Fruit fly (Drosophila melanogaster) whole organism, embryonic: ENCODE measurements around the gene Wdr59.

Experiments
- BEAF-32 ChIP-seq: fragments of 200-800 bp; sonication (Bioruptor generic); optimal IDR thresholded peaks from 3 replicates; lab custom pipeline; 2017; ENCODE audit warnings: missing biosample characterization, missing genetic modification characterization, mild to moderate bottlenecking, moderate library complexity, missing genetic modification reagents
- CG10267 ChIP-seq: fragments of 200-800 bp; sonication (Bioruptor generic); optimal IDR thresholded peaks from 2 replicates; lab custom pipeline; 2018; ENCODE audit warnings: missing biosample characterization, mild to moderate bottlenecking, missing genetic modification characterization, moderate library complexity
- CG13424 ChIP-seq: fragments of 200-800 bp; sonication (Bioruptor generic); optimal IDR thresholded peaks from 2 replicates; lab custom pipeline; 2019; ENCODE audit warnings: missing biosample characterization, mild to moderate bottlenecking, missing genetic modification characterization, moderate library complexity
- CG14014 ChIP-seq: fragments of 200-800 bp; sonication (Bioruptor generic); IDR thresholded peaks from 2 replicates; pipeline ENCODE4 v1.3.6; 2022; ENCODE audit warnings: missing biosample characterization, missing genetic modification characterization
- CG15514 ChIP-seq: fragments of 200-800 bp; sonication (Bioruptor generic); optimal IDR thresholded peaks from 3 replicates; lab custom pipeline; 2017; ENCODE audit warnings: missing biosample characterization, missing genetic modification characterization, mild to moderate bottlenecking, moderate library complexity, missing genetic modification reagents
- CG16813 ChIP-seq: fragments of 200-800 bp; sonication (Bioruptor generic); IDR thresholded peaks from 3 replicates; pipeline ENCODE4 v1.3.6; 2022; ENCODE audit warnings: missing biosample characterization, missing genetic modification characterization; ENCODE audit not compliant: partially characterized antibody
- CG17186 ChIP-seq: fragments of 200-800 bp; sonication (Bioruptor generic); optimal IDR thresholded peaks from 3 replicates; lab custom pipeline; 2017; ENCODE audit warnings: missing biosample characterization, missing genetic modification reagents, missing genetic modification characterization
- CG17829 ChIP-seq: fragments of 200-800 bp; optimal IDR thresholded peaks from 2 replicates; lab custom pipeline; 2019; ENCODE audit warnings: missing biosample characterization, mild to moderate bottlenecking, missing genetic modification characterization, moderate library complexity
- CG18764 ChIP-seq: fragments of 200-800 bp; sonication (Bioruptor generic); optimal IDR thresholded peaks from 3 replicates; lab custom pipeline; 2016; ENCODE audit warnings: missing biosample characterization, missing genetic modification characterization
- CG2116 ChIP-seq: fragments of 200-800 bp; sonication (Bioruptor generic); optimal IDR thresholded peaks from 3 replicates; lab custom pipeline; 2018; ENCODE audit warnings: missing biosample characterization, mild to moderate bottlenecking, missing genetic modification characterization
- CG2678 ChIP-seq: fragments of 200-800 bp; sonication (Bioruptor generic); optimal IDR thresholded peaks from 3 replicates; lab custom pipeline; 2019; ENCODE audit warnings: missing biosample characterization, mild to moderate bottlenecking, missing genetic modification characterization, moderate library complexity
- CG34224 ChIP-seq: fragments of 200-800 bp; sonication (Bioruptor generic); IDR thresholded peaks from 3 replicates; pipeline ENCODE4 v1.3.6; 2022; ENCODE audit warnings: missing biosample characterization, missing genetic modification characterization; ENCODE audit not compliant: partially characterized antibody
- CG4617 ChIP-seq: fragments of 200-800 bp; sonication (Bioruptor generic); optimal IDR thresholded peaks from 3 replicates; lab custom pipeline; 2016; ENCODE audit warnings: missing biosample characterization, missing genetic modification characterization, borderline replicate concordance
- CG6689 ChIP-seq: fragments of 200-800 bp; sonication (Bioruptor generic); IDR thresholded peaks from 2 replicates; pipeline ENCODE4 v1.3.6; 2022; ENCODE audit warnings: missing biosample characterization, missing genetic modification characterization
- CHES-1-like ChIP-seq: fragments of 200-800 bp; sonication (Bioruptor generic); optimal IDR thresholded peaks from 2 replicates; lab custom pipeline; 2016; ENCODE audit warnings: missing biosample characterization, missing genetic modification characterization
- Chrac-16 ChIP-seq: fragments of 200-800 bp; sonication (Bioruptor generic); optimal IDR thresholded peaks from 3 replicates; lab custom pipeline; 2016; ENCODE audit warnings: missing biosample characterization, missing genetic modification characterization
- Dbx ChIP-seq: fragments of 200-800 bp; sonication (Bioruptor generic); IDR thresholded peaks from 3 replicates; pipeline ENCODE4 v1.3.6; 2022; ENCODE audit warnings: missing biosample characterization, missing genetic modification characterization
- Deaf1 ChIP-seq: fragments of 200-800 bp; optimal IDR thresholded peaks from 3 replicates; lab custom pipeline; 2019; ENCODE audit warnings: missing biosample characterization, mild to moderate bottlenecking, missing genetic modification characterization, moderate library complexity
- Dll ChIP-seq: fragments of 200-800 bp; sonication (Bioruptor generic); IDR thresholded peaks from 4 replicates; pipeline ENCODE4 v1.3.6; 2022; ENCODE audit warnings: missing biosample characterization, missing genetic modification characterization; ENCODE audit not compliant: partially characterized antibody
- Doc2 ChIP-seq: fragments of 200-800 bp; sonication (Bioruptor generic); IDR thresholded peaks from 2 replicates; pipeline ENCODE4 v1.3.6; 2022; ENCODE audit warnings: missing biosample characterization, missing genetic modification characterization
- Doc3 ChIP-seq: fragments of 200-800 bp; sonication (Bioruptor generic); IDR thresholded peaks from 3 replicates; pipeline ENCODE4 v1.3.6; 2022; ENCODE audit warnings: missing biosample characterization, missing genetic modification characterization; ENCODE audit not compliant: partially characterized antibody
- Ets65A ChIP-seq: fragments of 200-800 bp; sonication (Bioruptor generic); peaks from one replicate; lab custom pipeline; 2016; ENCODE audit warnings: missing biosample characterization, missing genetic modification characterization
- HLH4C ChIP-seq: fragments of 200-800 bp; sonication (Bioruptor generic); IDR thresholded peaks from 3 replicates; pipeline ENCODE4 v1.3.6; 2022; ENCODE audit warnings: missing biosample characterization, missing genetic modification characterization; ENCODE audit not compliant: partially characterized antibody
- Hand ChIP-seq: fragments of 200-800 bp; sonication (Bioruptor generic); optimal IDR thresholded peaks from 2 replicates; lab custom pipeline; 2017; ENCODE audit warnings: mild to moderate bottlenecking, missing biosample characterization, missing genetic modification reagents, missing genetic modification characterization
- Lhr ChIP-seq: fragments of 200-800 bp; sonication (Bioruptor generic); optimal IDR thresholded peaks from 3 replicates; lab custom pipeline; 2017; ENCODE audit warnings: mild to moderate bottlenecking, missing biosample characterization, missing genetic modification reagents, missing genetic modification characterization
- MBD-R2 ChIP-seq: fragments of 200-800 bp; sonication (Bioruptor generic); IDR thresholded peaks from 2 replicates; pipeline ENCODE4 v1.3.6; 2022; ENCODE audit warnings: missing biosample characterization, missing genetic modification characterization
- MESR4 ChIP-seq: fragments of 200-800 bp; sonication (Bioruptor generic); optimal IDR thresholded peaks from 2 replicates; lab custom pipeline; 2018; ENCODE audit warnings: missing biosample characterization, mild to moderate bottlenecking, missing genetic modification characterization, moderate library complexity
- Side ChIP-seq: fragments of 200-800 bp; sonication (Bioruptor generic); optimal IDR thresholded peaks from 2 replicates; lab custom pipeline; 2016; ENCODE audit warnings: missing biosample characterization, missing genetic modification characterization
- Sin3A ChIP-seq: fragments of >200 bp; optimal IDR thresholded peaks from 2 replicates; lab custom pipeline; 2018
- amos ChIP-seq: fragments of 200-800 bp; sonication (Bioruptor generic); IDR thresholded peaks from 2 replicates; pipeline ENCODE4 v1.3.6; 2022; ENCODE audit warnings: missing biosample characterization, missing genetic modification characterization; ENCODE audit not compliant: partially characterized antibody
- dm ChIP-seq: fragments of 200-800 bp; sonication (Bioruptor generic); optimal IDR thresholded peaks from 3 replicates; lab custom pipeline; 2016; ENCODE audit warnings: missing biosample characterization, missing genetic modification characterization
- gce ChIP-seq: fragments of 200-800 bp; sonication (Bioruptor generic); IDR thresholded peaks from 3 replicates; pipeline ENCODE4 v1.3.6; 2022; ENCODE audit warnings: missing biosample characterization, missing genetic modification characterization
- gfzf ChIP-seq: fragments of 200-800 bp; sonication (Bioruptor generic); optimal IDR thresholded peaks from 2 replicates; lab custom pipeline; 2016; ENCODE audit warnings: missing biosample characterization, mild to moderate bottlenecking, missing genetic modification characterization, moderate library complexity
- nerfin-2 ChIP-seq: fragments of 200-800 bp; sonication (Bioruptor generic); IDR thresholded peaks from 2 replicates; pipeline ENCODE4 v1.3.6; 2022; ENCODE audit warnings: missing biosample characterization, missing genetic modification characterization; ENCODE audit not compliant: partially characterized antibody
- onecut ChIP-seq: fragments of 200-800 bp; sonication (Bioruptor generic); IDR thresholded peaks from 2 replicates; pipeline ENCODE4 v1.3.6; 2022; ENCODE audit warnings: missing biosample characterization, missing genetic modification characterization
- pros ChIP-seq: fragments of 200-800 bp; sonication (Bioruptor generic); optimal IDR thresholded peaks from 3 replicates; lab custom pipeline; 2019; ENCODE audit warnings: missing biosample characterization, mild to moderate bottlenecking, missing genetic modification characterization, moderate library complexity
- rib ChIP-seq: fragments of 200-800 bp; sonication (Bioruptor generic); IDR thresholded peaks from 2 replicates; pipeline ENCODE4 v1.3.6; 2022; ENCODE audit warnings: missing biosample characterization, missing genetic modification characterization
- row ChIP-seq: fragments of 200-800 bp; sonication (Bioruptor generic); IDR thresholded peaks from 3 replicates; pipeline ENCODE4 v1.3.6; 2022; ENCODE audit warnings: missing biosample characterization, missing genetic modification characterization
- ssp ChIP-seq: fragments of 200-800 bp; sonication (Bioruptor generic); IDR thresholded peaks from 2 replicates; pipeline ENCODE4 v1.3.6; 2022; ENCODE audit warnings: missing biosample characterization, missing genetic modification characterization
- stwl ChIP-seq: fragments of 200-800 bp; sonication (Bioruptor generic); optimal IDR thresholded peaks from 3 replicates; lab custom pipeline; 2018; ENCODE audit warnings: missing biosample characterization, mild to moderate bottlenecking, missing genetic modification characterization, moderate library complexity
- tna ChIP-seq: fragments of 200-800 bp; sonication (Bioruptor generic); IDR thresholded peaks from 2 replicates; pipeline ENCODE4 v1.3.6; 2022; ENCODE audit warnings: missing biosample characterization, missing genetic modification characterization; ENCODE audit not compliant: partially characterized antibody
- trem ChIP-seq: fragments of 200-800 bp; optimal IDR thresholded peaks from 3 replicates; lab custom pipeline; 2019; ENCODE audit warnings: missing biosample characterization, mild to moderate bottlenecking, missing genetic modification characterization, moderate library complexity
- unc-4 ChIP-seq: fragments of 200-800 bp; sonication (Bioruptor generic); IDR thresholded peaks from 2 replicates; pipeline ENCODE4 v1.3.6; 2022; ENCODE audit warnings: missing biosample characterization, missing genetic modification characterization; ENCODE audit not compliant: partially characterized antibody

Wdr59 gene

dm6 chr2L:11100516-11101061, 9.3 kb downstream of the Wdr59 start, which contains the start of gene Ge-1 (continued):
- TF ChIP-seq Dll (GFP tag; lab: Robert Waterston, UW) (peak; percentile 54; the same call in 2 of the 4 replicates), Side (GFP tag; lab: Kevin White, UChicago) (no peak), row (GFP tag; lab: Robert Waterston, UW) (peak; percentile 26; the same call in 1 of the 3 replicates), Chrac-16 (GFP tag; lab: Kevin White, UChicago) (no peak), CHES-1-like (GFP tag; lab: Kevin White, UChicago) (peak; percentile 29), gfzf (GFP tag; lab: Kevin White, UChicago) (peak; percentile 2), Doc3 (GFP tag; lab: Robert Waterston, UW) (0 out of 3 replicates have a peak, but pooled peaks have one; percentile 27), Sin3A (lab: Kevin White, UChicago) (peak; percentile 52), Hand (no peak), Dbx (GFP tag; lab: Robert Waterston, UW) (peak; percentile 59; the same call in 1 of the 3 replicates), CG34224 (GFP tag; lab: Robert Waterston, UW) (peak; percentile 36), Ets65A (peak; percentile 72), amos (GFP tag; lab: Robert Waterston, UW) (peak; percentile 58), pros (GFP tag; lab: Kevin White, UChicago) (no peak), onecut (peak; percentile 35; the same call in 1 of the 2 replicates), BEAF-32 (GFP tag; lab: Kevin White, UChicago) (peak; percentile 63), gce (GFP tag; lab: Robert Waterston, UW) (no peak), CG17186 (GFP tag; lab: Kevin White, UChicago) (peak; percentile 13), CG6689 (GFP tag; lab: Robert Waterston, UW) (peak; percentile 51), tna (GFP tag; lab: Robert Waterston, UW) (0 out of 2 replicates have a peak, but pooled peaks have one; percentile 20), Doc2 (GFP tag; lab: Robert Waterston, UW) (no peak), CG15514 (GFP tag; lab: Kevin White, UChicago) (peak; percentile 83), MBD-R2 (GFP tag; lab: Robert Waterston, UW) (peak; percentile 82), CG16813 (GFP tag; lab: Robert Waterston, UW) (peak; percentile 56; the same call in 2 of the 3 replicates), Lhr (no peak), MESR4 (GFP tag; lab: Kevin White, UChicago) (peak; percentile 29), stwl (peak; percentile 45), CG10267 (peak; percentile 15), CG14014 (GFP tag; lab: Robert Waterston, UW) (peak; percentile 18; the same call in 1 of the 2 replicates), HLH4C (GFP tag; lab: Robert Waterston, UW) (peak; percentile 48; the same call in 2 of the 3 replicates), Deaf1 (tag; lab: Kevin White, UChicago) (no peak), CG18764 (GFP tag; lab: Kevin White, UChicago) (peak; percentile 2), unc-4 (GFP tag; lab: Robert Waterston, UW) (peak; percentile 49; the same call in 1 of the 2 replicates), CG17829 (tag; lab: Kevin White, UChicago) (peak; percentile 25), CG13424 (tag; lab: Kevin White, UChicago) (no peak), CG2116 (GFP tag; lab: Kevin White, UChicago) (peak; percentile 67), ssp (GFP tag; lab: Robert Waterston, UW) (no peak), dm (no peak), rib (GFP tag; lab: Robert Waterston, UW) (peak; percentile 90), trem (tag; lab: Kevin White, UChicago) (peak; percentile 47), nerfin-2 (GFP tag; lab: Robert Waterston, UW) (peak; percentile 40; the same call in 1 of the 2 replicates), CG2678 (tag; lab: Kevin White, UChicago) (no peak), CG4617 (GFP tag; lab: Kevin White, UChicago) (peak; percentile 30)
